Worm (Caenorhabditis elegans) whole organism, late embryonic: ENCODE results near the gene C55B6.7.

ENCODE experiments used
- F13H6.1 ChIP-seq: sonication (generic microtip); optimal IDR thresholded peaks from 2 replicates; lab custom pipeline; 2016; ENCODE audit warnings: missing genetic modification characterization, missing compliant biosample characterization
- ama-1 ChIP-seq: fragments of 150-350 bp; optimal IDR thresholded peaks from 2 replicates; lab custom pipeline; 2014
- fax-1 ChIP-seq: sonication (generic microtip); optimal IDR thresholded peaks from 2 replicates; lab custom pipeline; 2016; ENCODE audit warnings: missing genotype, missing genetic modification characterization, missing compliant biosample characterization
- npax-4 ChIP-seq: sonication (generic microtip); optimal IDR thresholded peaks from 2 replicates; lab custom pipeline; 2016; ENCODE audit warnings: missing genetic modification characterization, missing compliant biosample characterization
- sox-2 ChIP-seq: fragments of 200-800 bp; sonication (Bioruptor generic); IDR thresholded peaks from 2 replicates; pipeline ENCODE4 v1.3.6; 2022; ENCODE audit warnings: missing genetic modification reagents, missing genetic modification characterization, missing compliant biosample characterization
- tbx-2 ChIP-seq: sonication (generic microtip); optimal IDR thresholded peaks from 2 replicates; lab custom pipeline; 2016; ENCODE audit warnings: missing genetic modification characterization, missing compliant biosample characterization
- unc-3 ChIP-seq, 2 experiments: fragments of 200-800 bp in 1 of 2; sonication (Bioruptor generic) in 1 of 2; sonication (generic microtip) in 1 of 2; conservative IDR thresholded peaks in 1 of 2; optimal IDR thresholded peaks in 1 of 2; 2 replicates each; pipeline versions ENCODE4 v1.3.6 to Lab custom; 2016 to 2022; ENCODE audit warnings: missing compliant biosample characterization in 2 of 2, missing genetic modification characterization in 2 of 2, missing genetic modification reagents in 1 of 2

DNA sequence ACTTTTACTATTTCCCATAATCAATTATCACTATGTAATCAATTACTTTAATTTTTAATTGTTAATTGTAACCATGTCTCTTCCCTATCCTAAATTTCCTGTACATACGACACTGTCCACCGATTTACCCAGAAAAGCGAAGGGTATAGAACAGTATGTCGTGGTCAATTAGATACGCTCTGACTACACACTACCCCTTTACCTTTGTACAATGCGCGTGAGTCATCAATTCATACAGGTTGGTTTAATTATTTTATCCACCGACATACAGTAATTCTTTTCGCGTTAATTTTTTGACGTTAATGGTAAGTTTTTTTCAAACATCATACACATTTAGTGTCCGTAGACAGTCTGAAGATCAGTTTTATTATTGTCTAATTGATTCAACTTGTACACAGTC is 10.2 kb downstream of the C55B6.7 start:
- TF ChIP-seq unc-3 (GFP tag; conservative IDR thresholded peaks at IDR 0.05; lab: Robert Waterston, UW) = no peak
- TF ChIP-seq unc-3 (tag; optimal IDR thresholded peaks at IDR 0.05; lab: Kevin White, UChicago) = no peak
- no peak for TF ChIP-seq sox-2 (GFP tag; lab: Robert Waterston, UW)
- TF ChIP-seq F13H6.1 (tag; lab: Kevin White, UChicago) = no peak
- no peak for TF ChIP-seq npax-4 (tag; lab: Kevin White, UChicago)
- TF ChIP-seq ama-1 (lab: Kevin White, UChicago) = no peak
- no peak for TF ChIP-seq fax-1 (tag; lab: Kevin White, UChicago)
- no peak for TF ChIP-seq tbx-2 (tag; lab: Kevin White, UChicago)
